Fruit fly (Drosophila melanogaster): ENCODE measurements around the gene CtsL4.

Gene CtsL4

DNA sequence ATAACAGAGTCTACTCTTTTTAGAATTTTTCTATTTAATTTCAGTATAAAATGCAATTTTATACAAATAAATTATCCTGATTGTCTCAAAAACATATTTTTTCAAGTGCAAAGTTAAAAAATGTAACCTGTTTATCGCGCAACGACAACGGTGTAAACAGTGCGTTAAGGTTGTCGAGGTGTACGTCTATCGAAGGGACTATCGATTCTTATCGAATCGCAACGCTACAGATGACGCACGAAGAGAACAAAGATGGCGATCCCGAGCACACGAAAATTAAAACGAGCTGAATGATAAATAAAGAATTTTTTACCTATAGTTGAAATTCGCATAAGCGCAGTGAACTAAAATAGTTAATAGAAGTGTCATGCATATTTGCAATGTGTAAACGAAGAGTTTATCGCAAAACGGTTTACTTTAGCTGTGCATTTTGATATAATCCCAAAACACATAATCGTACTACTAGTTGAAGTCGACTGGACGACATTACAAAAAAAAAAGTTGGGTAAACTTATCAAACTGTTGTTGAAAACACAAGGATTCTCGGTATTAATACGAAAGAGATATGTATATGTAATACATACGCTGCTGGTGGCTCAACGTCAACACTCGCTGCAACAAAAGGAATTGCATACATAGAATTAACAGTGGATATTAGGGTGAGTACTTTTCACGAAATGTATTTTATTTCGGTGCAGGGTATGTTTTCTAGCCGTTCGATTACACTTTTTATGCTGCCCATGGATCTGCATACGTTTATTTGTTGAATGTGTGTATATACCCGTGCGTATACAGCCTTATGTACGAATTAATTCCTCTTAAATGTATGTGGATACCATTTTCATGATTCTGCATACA lies 31.7 kb upstream of the CtsL4 start, which contains the start of gene da (continued):
- no peak for TF ChIP-seq CG6854 (GFP tag; optimal IDR thresholded peaks at IDR 0.05)
- no peak for TF ChIP-seq CG32006 (GFP tag; optimal IDR thresholded peaks at IDR 0.05)
- TF ChIP-seq CG16779 (tag; optimal IDR thresholded peaks at IDR 0.05): no peak
- peak; percentile 24 for TF ChIP-seq CG7368 (GFP tag; optimal IDR thresholded peaks at IDR 0.05)
- peak; percentile 11 for TF ChIP-seq CG11902 (GFP tag; optimal IDR thresholded peaks at IDR 0.05)
- TF ChIP-seq vri (GFP tag; optimal IDR thresholded peaks at IDR 0.05): peak; percentile 45
- no peak for TF ChIP-seq fd85E (GFP tag; optimal IDR thresholded peaks at IDR 0.05)
- TF ChIP-seq spab (GFP tag; optimal IDR thresholded peaks at IDR 0.05): no peak
- no peak for TF ChIP-seq CG1621 (tag; optimal IDR thresholded peaks at IDR 0.05)
- TF ChIP-seq CG9139 (GFP tag; optimal IDR thresholded peaks at IDR 0.05): no peak
- peak; percentile 36 for TF ChIP-seq CG6792 (GFP tag; optimal IDR thresholded peaks at IDR 0.05)
- peak; percentile 56 for TF ChIP-seq Smox (GFP tag; optimal IDR thresholded peaks at IDR 0.05)
- TF ChIP-seq Hr39 (GFP tag; optimal IDR thresholded peaks at IDR 0.05): peak; percentile 63
- peak; percentile 47 for TF ChIP-seq fkh (GFP tag; optimal IDR thresholded peaks at IDR 0.05)
- TF ChIP-seq Sox102F (GFP tag; optimal IDR thresholded peaks at IDR 0.05): peak; percentile 4
- TF ChIP-seq Eip93F (GFP tag; optimal IDR thresholded peaks at IDR 0.05): peak; percentile 21
- TF ChIP-seq CG31627 (GFP tag; optimal IDR thresholded peaks at IDR 0.05): peak; percentile 58
- peak; percentile 23 for TF ChIP-seq net (GFP tag; optimal IDR thresholded peaks at IDR 0.05)
- peak; percentile 58 for TF ChIP-seq OdsH (GFP tag; optimal IDR thresholded peaks at IDR 0.05)
- TF ChIP-seq CG11294 (GFP tag; IDR thresholded peaks at IDR 0.05): no peak
- peak; percentile 5 for TF ChIP-seq Sox15 (GFP tag; optimal IDR thresholded peaks at IDR 0.05)
- TF ChIP-seq CG34406 (GFP tag; optimal IDR thresholded peaks at IDR 0.05): no peak
- TF ChIP-seq Hr4 (GFP tag; optimal IDR thresholded peaks at IDR 0.05): peak; percentile 54
- peak; percentile 45 for TF ChIP-seq achi (GFP tag; optimal IDR thresholded peaks at IDR 0.05)
- TF ChIP-seq esn (GFP tag; optimal IDR thresholded peaks at IDR 0.05): peak; percentile 66
- no peak for TF ChIP-seq CG10631 (GFP tag; optimal IDR thresholded peaks at IDR 0.05)
- TF ChIP-seq Met (GFP tag; optimal IDR thresholded peaks at IDR 0.05): peak; percentile 62
- peak in 1 of 2 experiments; percentile 28 for TF ChIP-seq salr (GFP tag; optimal IDR thresholded peaks at IDR 0.05)
- peak; percentile 61 for TF ChIP-seq CG3032 (tag; optimal IDR thresholded peaks at IDR 0.05)
- peak; percentile 12 for TF ChIP-seq Ets21C (GFP tag; optimal IDR thresholded peaks at IDR 0.05)

DNA sequence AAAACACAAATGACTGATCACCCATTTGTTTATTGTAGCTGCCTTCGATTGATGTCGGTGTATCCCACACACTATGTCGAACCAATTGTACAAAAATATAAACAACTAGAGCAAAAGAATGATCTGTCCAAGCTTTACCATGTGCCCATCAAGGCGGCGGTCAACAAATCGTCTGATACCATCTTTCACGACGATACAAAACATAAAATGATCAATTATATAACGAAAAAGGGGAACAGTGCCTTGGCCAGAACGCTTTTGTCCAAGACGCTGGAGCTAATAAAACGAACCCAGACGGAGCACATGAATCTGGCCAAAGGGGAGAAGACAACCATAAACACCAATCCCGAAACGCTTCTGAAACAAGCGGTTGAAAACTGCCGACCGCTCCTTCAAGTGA lies 30.4 kb upstream of the CtsL4 start:
- TF ChIP-seq Eip75B (GFP tag; optimal IDR thresholded peaks at IDR 0.05): no peak
- TF ChIP-seq CG8319 (GFP tag; optimal IDR thresholded peaks at IDR 0.05): no peak
- TF ChIP-seq Ets21C (GFP tag; optimal IDR thresholded peaks at IDR 0.05): no peak
- TF ChIP-seq OdsH (GFP tag; optimal IDR thresholded peaks at IDR 0.05): no peak

DNA sequence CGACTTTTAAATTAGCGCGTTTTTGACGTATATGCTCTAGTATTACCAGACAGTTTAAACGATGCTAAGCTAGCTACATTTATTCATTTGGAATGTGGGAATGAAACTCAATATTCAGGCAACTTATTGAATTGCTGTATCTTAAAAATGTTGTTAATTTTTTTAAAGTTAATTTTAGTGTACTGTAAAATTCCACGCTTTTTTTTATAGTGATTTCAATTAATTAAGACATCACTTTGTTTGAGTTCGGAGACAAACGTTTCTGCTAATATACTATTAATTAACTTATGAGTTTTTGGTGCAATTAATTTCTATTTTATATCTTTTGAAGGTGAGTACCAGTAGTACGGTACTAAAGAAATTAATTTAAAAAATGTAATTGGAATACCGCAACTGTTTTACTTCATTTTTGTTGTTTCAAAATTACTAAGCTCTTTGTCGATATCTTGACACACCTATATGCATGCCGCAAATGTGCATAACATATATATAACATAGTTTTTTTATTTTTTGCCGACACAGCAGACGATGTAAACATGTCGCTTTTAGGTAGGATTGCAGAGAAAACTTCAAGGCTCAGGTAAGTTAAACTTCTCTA lies 29.9 kb upstream of the CtsL4 start, which contains the start of the genes Cdk1 and mRpS7:
TSS of gene Cdk1 (minus strand) at position 55 of the 598 bp plus-strand sequence.
TSS of gene mRpS7 (plus strand) at position 455 of the 598 bp plus-strand sequence.
- peak; percentile 78 for TF ChIP-seq OdsH (GFP tag; optimal IDR thresholded peaks at IDR 0.05)
- TF ChIP-seq pdm3 (GFP tag; optimal IDR thresholded peaks at IDR 0.05): peak; percentile 78
- peak; percentile 51 for TF ChIP-seq CG8632 (GFP tag; optimal IDR thresholded peaks at IDR 0.05)
- peak; percentile 72 for TF ChIP-seq Met (GFP tag; optimal IDR thresholded peaks at IDR 0.05)
- TF ChIP-seq CG3919 (GFP tag; optimal IDR thresholded peaks at IDR 0.05): no peak
- TF ChIP-seq CG15336 (GFP tag; IDR thresholded peaks at IDR 0.05): peak; percentile 65
- peak; percentile 53 for TF ChIP-seq CG6792 (GFP tag; optimal IDR thresholded peaks at IDR 0.05)
- TF ChIP-seq esn (GFP tag; optimal IDR thresholded peaks at IDR 0.05): peak; percentile 77
- peak; percentile 56 for TF ChIP-seq CG11902 (GFP tag; optimal IDR thresholded peaks at IDR 0.05)
- TF ChIP-seq fd85E (GFP tag; optimal IDR thresholded peaks at IDR 0.05): no peak
- TF ChIP-seq topi (GFP tag; optimal IDR thresholded peaks at IDR 0.05): peak; percentile 74
- peak; percentile 57 for TF ChIP-seq dsx (GFP tag; optimal IDR thresholded peaks at IDR 0.05; ENCODE audit: poor library complexity, severe bottlenecking)
- TF ChIP-seq CG11294 (GFP tag; IDR thresholded peaks at IDR 0.05): no peak; the same call in 1 of the 2 replicates
- peak; percentile 55 for TF ChIP-seq CG34406 (GFP tag; optimal IDR thresholded peaks at IDR 0.05)
- peak; percentile 72 for TF ChIP-seq cyc (GFP tag; optimal IDR thresholded peaks at IDR 0.05)
- TF ChIP-seq CG10631 (GFP tag; optimal IDR thresholded peaks at IDR 0.05): peak; percentile 72
- no peak for TF ChIP-seq CG6808 (GFP tag; optimal IDR thresholded peaks at IDR 0.05)
- TF ChIP-seq Eip78C (GFP tag): peak; percentile 91
- peak; percentile 68 for TF ChIP-seq Ets96B (tag; optimal IDR thresholded peaks at IDR 0.05)
- peak; percentile 49 for TF ChIP-seq Sox15 (GFP tag; optimal IDR thresholded peaks at IDR 0.05)
- no peak for TF ChIP-seq CG1621 (tag; optimal IDR thresholded peaks at IDR 0.05)
- TF ChIP-seq fkh (GFP tag; optimal IDR thresholded peaks at IDR 0.05): no peak
- TF ChIP-seq CG7368 (GFP tag; optimal IDR thresholded peaks at IDR 0.05): peak; percentile 22
- TF ChIP-seq achi (GFP tag; optimal IDR thresholded peaks at IDR 0.05): peak; percentile 63
- peak; percentile 74 for TF ChIP-seq CG31627 (GFP tag; optimal IDR thresholded peaks at IDR 0.05)
- peak in 1 of 2 experiments; percentile 68 for TF ChIP-seq ss (GFP tag; optimal IDR thresholded peaks at IDR 0.05)
- TF ChIP-seq Sox14 (GFP tag; optimal IDR thresholded peaks at IDR 0.05): peak; percentile 74

All from whole organism, prepupa.